Worm (Caenorhabditis elegans): ENCODE data around the gene W02H5.19.

The W02H5.19 gene

ce11 chrV:2675692-2676091 is 37.0 kb downstream of the W02H5.19 start:
- TF ChIP-seq lin-40 (tag; optimal IDR thresholded peaks at IDR 0.05) (no peak), nfyb-1 (GFP tag; IDR thresholded peaks at IDR 0.05) (0 out of 2 replicates have a peak, but pooled peaks have one; percentile 6), nfya-1 (tag; optimal IDR thresholded peaks at IDR 0.05; ENCODE audit: borderline replicate concordance, insufficient read depth) (no peak)

ce11 chrV:2677648-2678047 is 39.0 kb downstream of the W02H5.19 start:
- TF ChIP-seq sptf-2 (GFP tag; optimal IDR thresholded peaks at IDR 0.05) (no peak), egrh-3 (GFP tag; IDR thresholded peaks at IDR 0.05) (no peak), F55B11.4 (tag; optimal IDR thresholded peaks at IDR 0.05; ENCODE audit: borderline replicate concordance, insufficient read depth) (no peak), ekl-4 (GFP tag; IDR thresholded peaks at IDR 0.05) (no peak), nhr-27 (tag; optimal IDR thresholded peaks at IDR 0.05) (no peak), K11D2.4 (GFP tag; IDR thresholded peaks at IDR 0.05) (no peak), lin-40 (tag; optimal IDR thresholded peaks at IDR 0.05) (no peak)

ce11 chrV:2683497-2683896 is 44.8 kb downstream of the W02H5.19 start:
- TF ChIP-seq egrh-3 (GFP tag; IDR thresholded peaks at IDR 0.05): no peak
- no peak for TF ChIP-seq madf-8 (GFP tag; conservative IDR thresholded peaks at IDR 0.05)
- TF ChIP-seq lin-54 (GFP tag; optimal IDR thresholded peaks at IDR 0.05): no peak

- TF ChIP-seq B0261.1 (tag; optimal IDR thresholded peaks at IDR 0.05): no peak
- TF ChIP-seq T07F8.4 (tag; optimal IDR thresholded peaks at IDR 0.05): no peak
- no peak for TF ChIP-seq hmg-20 (GFP tag; IDR thresholded peaks at IDR 0.05)
- no peak for TF ChIP-seq nhr-27 (tag; optimal IDR thresholded peaks at IDR 0.05)
- TF ChIP-seq tlf-1 (GFP tag; optimal IDR thresholded peaks at IDR 0.05): no peak
- TF ChIP-seq atf-7 (tag; optimal IDR thresholded peaks at IDR 0.05): no peak
- no peak for TF ChIP-seq rcor-1 (GFP tag; IDR thresholded peaks at IDR 0.05)
- no peak for TF ChIP-seq fkh-3 (tag; optimal IDR thresholded peaks at IDR 0.05)
- no peak for TF ChIP-seq D2030.7 (GFP tag; IDR thresholded peaks at IDR 0.05)
- no peak for TF ChIP-seq nhr-179 (tag; optimal IDR thresholded peaks at IDR 0.05)
- no peak for TF ChIP-seq ztf-22 (GFP tag; optimal IDR thresholded peaks at IDR 0.05)
Measured at ce11 chrV:2684227-2684626, 45.5 kb downstream of the W02H5.19 start.

- TF ChIP-seq somi-1 (GFP tag; optimal IDR thresholded peaks at IDR 0.05): no peak
- TF ChIP-seq dpff-1 (tag; optimal IDR thresholded peaks at IDR 0.05): no peak
- TF ChIP-seq nfya-1 (tag; optimal IDR thresholded peaks at IDR 0.05; ENCODE audit: borderline replicate concordance, insufficient read depth): no peak
- no peak for TF ChIP-seq ztf-18 (tag; optimal IDR thresholded peaks at IDR 0.05)
- TF ChIP-seq Y95B8A.8 (GFP tag; IDR thresholded peaks at IDR 0.05): 0 out of 2 replicates have a peak, but pooled peaks have one; percentile 5
- TF ChIP-seq K11D2.4 (GFP tag; IDR thresholded peaks at IDR 0.05): no peak
- TF ChIP-seq sptf-2 (GFP tag; optimal IDR thresholded peaks at IDR 0.05): no peak
- TF ChIP-seq cebp-2 (GFP tag; IDR thresholded peaks at IDR 0.05): no peak
- no peak for TF ChIP-seq F37B4.10 (GFP tag; IDR thresholded peaks at IDR 0.05)
- no peak for TF ChIP-seq B0019.2 (GFP tag; conservative IDR thresholded peaks at IDR 0.05)
- TF ChIP-seq ccch-3 (GFP tag; optimal IDR thresholded peaks at IDR 0.05): no peak
- TF ChIP-seq snpc-3.4 (tag; optimal IDR thresholded peaks at IDR 0.05): no peak
- 0 out of 2 replicates have a peak, but pooled peaks have one; percentile 14 for TF ChIP-seq C06A6.2 (GFP tag; conservative IDR thresholded peaks at IDR 0.05)
- peak; percentile 63; the same call in 1 of the 2 replicates for TF ChIP-seq Y53G8AR.9 (GFP tag; conservative IDR thresholded peaks at IDR 0.05)
- no peak for TF ChIP-seq egl-44 (GFP tag; IDR thresholded peaks at IDR 0.05)
- no peak for TF ChIP-seq tbx-9 (tag; optimal IDR thresholded peaks at IDR 0.05; ENCODE audit: borderline replicate concordance)
- 0 out of 2 replicates have a peak, but pooled peaks have one; percentile 60 for TF ChIP-seq ztf-25 (GFP tag; IDR thresholded peaks at IDR 0.05)
- TF ChIP-seq nfyb-1 (GFP tag; IDR thresholded peaks at IDR 0.05): 0 out of 2 replicates have a peak, but pooled peaks have one; percentile 10
- no peak for TF ChIP-seq nhr-120 (GFP tag; IDR thresholded peaks at IDR 0.05)
Measured at ce11 chrV:2688562-2688961, 49.9 kb downstream of the W02H5.19 start.
